Fruit fly (Drosophila melanogaster) whole organism, embryonic: ENCODE data around the gene Acp1.

Experiments used
- Awh ChIP-seq: fragments of 200-800 bp; sonication (Bioruptor generic); IDR thresholded peaks from 2 replicates; pipeline ENCODE4, ENCODE4 v1.3.6; 2022; ENCODE audit warnings: missing biosample characterization, missing genetic modification characterization
- BEAF-32 ChIP-seq: fragments of 200-800 bp; sonication (Bioruptor generic); optimal IDR thresholded peaks from 3 replicates; lab custom pipeline; 2017; ENCODE audit warnings: missing biosample characterization, missing genetic modification characterization, mild to moderate bottlenecking, moderate library complexity, missing genetic modification reagents
- Bteb2 ChIP-seq: fragments of 200-800 bp; sonication (Bioruptor generic); optimal IDR thresholded peaks from 2 replicates; lab custom pipeline; 2016; ENCODE audit warnings: missing biosample characterization, missing genetic modification characterization
- CG10147 ChIP-seq: fragments of 200-800 bp; sonication (Bioruptor generic); optimal IDR thresholded peaks from 2 replicates; lab custom pipeline; 2019; ENCODE audit warnings: missing biosample characterization, mild to moderate bottlenecking, missing genetic modification characterization, moderate library complexity
- CG10462 ChIP-seq: fragments of 200-800 bp; sonication (Bioruptor generic); optimal IDR thresholded peaks from 2 replicates; lab custom pipeline; 2016; ENCODE audit warnings: missing biosample characterization, missing genetic modification characterization
- CG1233 ChIP-seq: fragments of 200-800 bp; sonication (Bioruptor generic); optimal IDR thresholded peaks from 4 replicates; lab custom pipeline; 2018; ENCODE audit warnings: missing biosample characterization, mild to moderate bottlenecking, missing genetic modification characterization
- CG14014 ChIP-seq: fragments of 200-800 bp; sonication (Bioruptor generic); IDR thresholded peaks from 2 replicates; pipeline ENCODE4 v1.3.6; 2022; ENCODE audit warnings: missing biosample characterization, missing genetic modification characterization
- CG15696 ChIP-seq: fragments of 200-800 bp; sonication (Bioruptor generic); optimal IDR thresholded peaks from 2 replicates; lab custom pipeline; 2019; ENCODE audit warnings: missing biosample characterization, mild to moderate bottlenecking, missing genetic modification characterization, moderate library complexity
- CG17385 ChIP-seq: fragments of 200-800 bp; sonication (Bioruptor generic); optimal IDR thresholded peaks from 3 replicates; lab custom pipeline; 2018; ENCODE audit warnings: missing biosample characterization, mild to moderate bottlenecking, missing genetic modification characterization
- CG17802 ChIP-seq: fragments of 200-800 bp; sonication (Bioruptor generic); optimal IDR thresholded peaks from 2 replicates; lab custom pipeline; 2018; ENCODE audit warnings: missing biosample characterization, mild to moderate bottlenecking, missing genetic modification characterization, moderate library complexity
- CG2199 ChIP-seq: fragments of 200-800 bp; sonication (Bioruptor generic); IDR thresholded peaks from 3 replicates; pipeline ENCODE4 v1.3.6; 2022; ENCODE audit warnings: missing biosample characterization, missing genetic modification characterization
- CG2875 ChIP-seq: fragments of 200-800 bp; sonication (Bioruptor generic); optimal IDR thresholded peaks from 2 replicates; lab custom pipeline; 2017; ENCODE audit warnings: missing biosample characterization, mild to moderate bottlenecking, missing genetic modification characterization, missing genetic modification reagents
- CG31224 ChIP-seq: fragments of 200-800 bp; sonication (Bioruptor generic); IDR thresholded peaks from 2 replicates; pipeline ENCODE4 v1.3.6; 2022; ENCODE audit warnings: missing biosample characterization, missing genetic modification characterization
- CG34422 ChIP-seq: fragments of 200-800 bp; sonication (Bioruptor generic); IDR thresholded peaks from 3 replicates; pipeline ENCODE4 v1.3.6; 2022; ENCODE audit warnings: missing biosample characterization, missing genetic modification characterization
- CG7786 ChIP-seq: fragments of 200-800 bp; sonication (Bioruptor generic); optimal IDR thresholded peaks from 2 replicates; lab custom pipeline; 2016; ENCODE audit warnings: missing biosample characterization, missing genetic modification characterization
- CG7928 ChIP-seq: fragments of 200-800 bp; sonication (Bioruptor generic); optimal IDR thresholded peaks from 2 replicates; lab custom pipeline; 2017; ENCODE audit warnings: missing biosample characterization, mild to moderate bottlenecking, missing genetic modification characterization
- CG8359 ChIP-seq: fragments of 200-800 bp; sonication (Bioruptor generic); optimal IDR thresholded peaks from 2 replicates; lab custom pipeline; 2017; ENCODE audit warnings: missing biosample characterization, mild to moderate bottlenecking, missing genetic modification characterization, borderline replicate concordance
- CTCF ChIP-seq: fragments of 200-800 bp; sonication (Bioruptor generic); optimal IDR thresholded peaks from 2 replicates; lab custom pipeline; 2017; ENCODE audit warnings: missing biosample characterization, mild to moderate bottlenecking, missing genetic modification characterization, moderate library complexity
- Dad ChIP-seq: fragments of 200-800 bp; sonication (Bioruptor generic); optimal IDR thresholded peaks from 3 replicates; lab custom pipeline; 2016; ENCODE audit warnings: missing biosample characterization, missing genetic modification characterization
- Dbx ChIP-seq: fragments of 200-800 bp; sonication (Bioruptor generic); IDR thresholded peaks from 3 replicates; pipeline ENCODE4 v1.3.6; 2022; ENCODE audit warnings: missing biosample characterization, missing genetic modification characterization
- Deaf1 ChIP-seq: fragments of 200-800 bp; optimal IDR thresholded peaks from 3 replicates; lab custom pipeline; 2019; ENCODE audit warnings: missing biosample characterization, mild to moderate bottlenecking, missing genetic modification characterization, moderate library complexity
- Dip2 ChIP-seq: fragments of 200-800 bp; sonication (Bioruptor generic); IDR thresholded peaks from 2 replicates; pipeline ENCODE4 v1.3.6; 2022; ENCODE audit warnings: missing biosample characterization, missing genetic modification characterization
- Dll ChIP-seq: fragments of 200-800 bp; sonication (Bioruptor generic); IDR thresholded peaks from 4 replicates; pipeline ENCODE4 v1.3.6; 2022; ENCODE audit warnings: missing biosample characterization, missing genetic modification characterization; ENCODE audit not compliant: partially characterized antibody
- Ets97D ChIP-seq: fragments of 200-800 bp; sonication (Bioruptor generic); optimal IDR thresholded peaks from 3 replicates; lab custom pipeline; 2016; ENCODE audit warnings: missing biosample characterization, missing genetic modification characterization
- Hand ChIP-seq: fragments of 200-800 bp; sonication (Bioruptor generic); optimal IDR thresholded peaks from 2 replicates; lab custom pipeline; 2017; ENCODE audit warnings: mild to moderate bottlenecking, missing biosample characterization, missing genetic modification reagents, missing genetic modification characterization
- Hr39 ChIP-seq: fragments of >200 bp; optimal IDR thresholded peaks from 2 replicates; lab custom pipeline; 2017
- NfI ChIP-seq: fragments of 200-800 bp; sonication (Bioruptor generic); optimal IDR thresholded peaks from 3 replicates; lab custom pipeline; 2018; ENCODE audit warnings: missing biosample characterization, mild to moderate bottlenecking, missing genetic modification characterization, moderate library complexity
- Spps ChIP-seq: fragments of 200-800 bp; sonication (Bioruptor generic); optimal IDR thresholded peaks from 2 replicates; lab custom pipeline; 2018; ENCODE audit warnings: missing biosample characterization, mild to moderate bottlenecking, missing genetic modification characterization
- ase ChIP-seq: fragments of 200-800 bp; sonication (Bioruptor generic); IDR thresholded peaks from 3 replicates; pipeline ENCODE4 v1.3.6; 2022; ENCODE audit warnings: missing biosample characterization, missing genetic modification characterization
- az2 ChIP-seq: fragments of 200-800 bp; sonication (Bioruptor generic); optimal IDR thresholded peaks from 3 replicates; lab custom pipeline; 2016; ENCODE audit warnings: missing biosample characterization, missing genetic modification characterization
- bcd ChIP-seq: fragments of 200-800 bp; sonication (Bioruptor generic); optimal IDR thresholded peaks from 2 replicates; lab custom pipeline; 2017; ENCODE audit warnings: missing biosample characterization, mild to moderate bottlenecking, missing genetic modification characterization
- cato ChIP-seq: fragments of 200-800 bp; sonication (Bioruptor generic); optimal IDR thresholded peaks from 2 replicates; lab custom pipeline; 2016; ENCODE audit warnings: missing biosample characterization, missing genetic modification characterization, borderline replicate concordance
- caup ChIP-seq: fragments of 200-800 bp; sonication (Bioruptor generic); optimal IDR thresholded peaks from 3 replicates; lab custom pipeline; 2017; ENCODE audit warnings: missing biosample characterization, mild to moderate bottlenecking, missing genetic modification characterization, moderate library complexity; ENCODE audit not compliant: severe bottlenecking
- dmrt99B ChIP-seq: fragments of 200-800 bp; sonication (Bioruptor generic); optimal IDR thresholded peaks from 2 replicates; lab custom pipeline; 2018; ENCODE audit warnings: missing biosample characterization, mild to moderate bottlenecking, missing genetic modification characterization, moderate library complexity
- dpn ChIP-seq, 2 experiments: fragments of 200-800 bp; sonication (Bioruptor generic); optimal IDR thresholded peaks; 3 replicates each; lab custom pipeline; 2016; ENCODE audit warnings: missing biosample characterization in 2 of 2, missing genetic modification characterization in 2 of 2
- eyg ChIP-seq: fragments of 200-800 bp; sonication (Bioruptor generic); optimal IDR thresholded peaks from 3 replicates; lab custom pipeline; 2016; ENCODE audit warnings: missing biosample characterization, missing genetic modification characterization
- kay ChIP-seq: fragments of 200-800 bp; sonication (Bioruptor generic); optimal IDR thresholded peaks from 2 replicates; lab custom pipeline; 2016; ENCODE audit warnings: missing biosample characterization, missing genetic modification characterization
- kni ChIP-seq: fragments of 200-800 bp; sonication (Bioruptor generic); optimal IDR thresholded peaks from 3 replicates; lab custom pipeline; 2017; ENCODE audit warnings: mild to moderate bottlenecking, missing biosample characterization, missing genetic modification reagents, missing genetic modification characterization
- mam ChIP-seq: fragments of 200-800 bp; sonication (Bioruptor generic); optimal IDR thresholded peaks from 3 replicates; lab custom pipeline; 2016; ENCODE audit warnings: missing biosample characterization, missing genetic modification characterization
- otp ChIP-seq: fragments of 200-800 bp; sonication (Bioruptor generic); IDR thresholded peaks from 3 replicates; pipeline ENCODE4, ENCODE4 v1.3.6; 2022; ENCODE audit warnings: missing biosample characterization, missing genetic modification characterization
- p53 ChIP-seq: fragments of 200-800 bp; sonication (Bioruptor generic); optimal IDR thresholded peaks from 2 replicates; lab custom pipeline; 2016; ENCODE audit warnings: missing biosample characterization, missing genetic modification characterization
- peb ChIP-seq: fragments of 200-800 bp; sonication (Bioruptor generic); IDR thresholded peaks from 2 replicates; pipeline ENCODE4 v1.3.6; 2022; ENCODE audit warnings: missing biosample characterization, missing genetic modification characterization
- ro ChIP-seq: fragments of 200-800 bp; sonication (Bioruptor generic); IDR thresholded peaks from 2 replicates; pipeline ENCODE4 v1.3.6; 2022; ENCODE audit warnings: missing biosample characterization, missing genetic modification characterization
- run ChIP-seq: fragments of 200-800 bp; sonication (Bioruptor generic); optimal IDR thresholded peaks from 3 replicates; lab custom pipeline; 2018; ENCODE audit warnings: missing biosample characterization, mild to moderate bottlenecking, missing genetic modification characterization
- sisA ChIP-seq: fragments of 200-800 bp; sonication (Bioruptor generic); IDR thresholded peaks from 2 replicates; pipeline ENCODE4 v1.3.6; 2022; ENCODE audit warnings: missing biosample characterization, missing genetic modification characterization
- tap ChIP-seq: fragments of 200-800 bp; optimal IDR thresholded peaks from 3 replicates; lab custom pipeline; 2019; ENCODE audit warnings: missing biosample characterization, mild to moderate bottlenecking, missing genetic modification characterization, moderate library complexity
- tgo ChIP-seq: fragments of 200-800 bp; sonication (Bioruptor generic); IDR thresholded peaks from 3 replicates; pipeline ENCODE4 v1.3.6; 2022; ENCODE audit warnings: missing biosample characterization, missing genetic modification characterization
- trh ChIP-seq: fragments of 200-800 bp; sonication (Bioruptor generic); optimal IDR thresholded peaks from 2 replicates; lab custom pipeline; 2016; ENCODE audit warnings: missing biosample characterization, missing genetic modification characterization
- ttk ChIP-seq: fragments of 200-800 bp; sonication (Bioruptor generic); IDR thresholded peaks from 2 replicates; pipeline ENCODE4 v2.1.2; 2022; ENCODE audit warnings: missing biosample characterization, missing genetic modification characterization
- tx ChIP-seq: fragments of 200-800 bp; sonication (Bioruptor generic); optimal IDR thresholded peaks from 2 replicates; lab custom pipeline; 2016; ENCODE audit warnings: missing biosample characterization, missing genetic modification characterization
- wdn ChIP-seq: fragments of 200-800 bp; sonication (Bioruptor generic); IDR thresholded peaks from 2 replicates; pipeline ENCODE4 v1.3.6; 2022; ENCODE audit warnings: missing biosample characterization, missing genetic modification characterization

Gene Acp1

DNA sequence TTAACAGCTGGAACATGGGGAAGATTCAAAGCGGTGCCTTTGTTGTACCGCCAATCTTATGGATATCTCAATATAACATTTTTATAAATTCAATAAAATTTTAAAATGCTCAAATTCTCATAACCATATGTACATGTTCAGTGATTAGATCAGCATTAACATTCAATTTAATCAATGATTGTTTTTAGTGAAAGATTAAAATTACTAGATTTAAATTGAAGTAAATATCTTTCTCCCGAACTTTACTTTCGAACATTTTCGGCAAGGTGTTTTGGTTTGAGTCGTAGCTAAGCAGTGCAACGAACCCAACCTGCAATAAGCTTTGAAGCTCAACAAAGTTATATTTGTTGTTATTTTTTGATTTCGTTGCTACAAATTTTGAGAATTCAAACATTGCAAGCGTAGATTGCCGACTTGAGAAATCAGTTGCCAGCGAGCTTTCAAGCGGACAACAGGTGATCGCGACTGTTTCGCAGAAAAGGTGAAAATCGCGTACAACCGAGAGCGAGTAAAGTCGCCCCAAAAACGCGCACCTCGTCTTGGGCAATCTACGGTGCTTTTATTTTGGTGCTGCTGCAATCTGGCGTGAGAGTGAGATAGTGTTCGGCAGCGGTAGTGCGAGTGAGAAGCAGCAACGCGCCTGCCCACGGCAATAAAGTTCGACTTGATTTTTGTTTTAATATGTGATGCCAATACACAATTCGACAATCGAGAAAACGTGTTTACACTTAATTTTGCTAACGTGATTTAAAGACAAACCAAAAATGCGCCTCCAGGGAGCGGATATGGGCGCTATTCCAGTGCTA is 38.8 kb downstream of the Acp1 start, which contains the start of gene Tep3 (continued):
- TF ChIP-seq CG14014 (GFP tag; lab: Robert Waterston, UW) (no peak), run (no peak), CG15696 (tag; lab: Kevin White, UChicago) (no peak), Bteb2 (GFP tag; lab: Kevin White, UChicago) (peak; percentile 15), kay (GFP tag; lab: Kevin White, UChicago) (no peak), CG17385 (GFP tag; lab: Kevin White, UChicago) (no peak), CG10462 (GFP tag; lab: Kevin White, UChicago) (no peak), Dip2 (GFP tag; lab: Robert Waterston, UW) (no peak), Hand (GFP tag; lab: Kevin White, UChicago) (no peak), tgo (GFP tag; lab: Robert Waterston, UW) (no peak), Hr39 (lab: Kevin White, UChicago) (no peak), tap (tag; lab: Kevin White, UChicago) (no peak), ro (GFP tag; lab: Robert Waterston, UW) (no peak), CG34422 (no peak), caup (peak; percentile 15), CG7928 (GFP tag; lab: Kevin White, UChicago) (no peak), eyg (GFP tag; lab: Kevin White, UChicago) (no peak), CG17802 (tag; lab: Kevin White, UChicago) (no peak), CTCF (GFP tag; lab: Kevin White, UChicago) (peak; percentile 61), ttk (GFP tag; lab: Robert Waterston, UW) (no peak), Dbx (GFP tag; lab: Robert Waterston, UW) (peak; percentile 59; the same call in 2 of the 3 replicates), tx (no peak), Dad (GFP tag; lab: Kevin White, UChicago) (no peak), trh (GFP tag; lab: Kevin White, UChicago) (no peak), dmrt99B (tag; lab: Kevin White, UChicago) (no peak), sisA (GFP tag; lab: Robert Waterston, UW) (no peak), p53 (GFP tag; lab: Kevin White, UChicago) (no peak), dpn (GFP tag; optimal IDR thresholded peaks at IDR 0.05; lab: Kevin White, UChicago) (peak; percentile 40 to 43), BEAF-32 (GFP tag; lab: Kevin White, UChicago) (no peak), otp (no peak), Awh (GFP tag; lab: Robert Waterston, UW) (0 out of 2 replicates have a peak, but pooled peaks have one; percentile 29), bcd (GFP tag; lab: Kevin White, UChicago) (peak; percentile 41), CG2199 (GFP tag; lab: Robert Waterston, UW) (peak; percentile 24; the same call in 1 of the 3 replicates), peb (no peak), Ets97D (GFP tag; lab: Kevin White, UChicago) (peak; percentile 17), NfI (GFP tag; lab: Kevin White, UChicago) (peak; percentile 9), CG31224 (GFP tag; lab: Robert Waterston, UW) (no peak), CG1233 (GFP tag; lab: Kevin White, UChicago) (no peak), CG2875 (GFP tag; lab: Kevin White, UChicago) (no peak), mam (GFP tag; lab: Kevin White, UChicago) (peak; percentile 56), CG7786 (peak; percentile 22), cato (GFP tag; lab: Kevin White, UChicago) (no peak), az2 (GFP tag; lab: Kevin White, UChicago) (peak; percentile 4), CG10147 (GFP tag; lab: Kevin White, UChicago) (no peak), Deaf1 (peak; percentile 25), kni (no peak), CG8359 (GFP tag; lab: Kevin White, UChicago) (peak; percentile 99), Dll (no peak), ase (no peak), wdn (GFP tag; lab: Robert Waterston, UW) (no peak), Spps (tag; lab: Kevin White, UChicago) (no peak)
